Worm (Caenorhabditis elegans): Measurements from ENCODE around the gene K07E3.2.

DNA sequence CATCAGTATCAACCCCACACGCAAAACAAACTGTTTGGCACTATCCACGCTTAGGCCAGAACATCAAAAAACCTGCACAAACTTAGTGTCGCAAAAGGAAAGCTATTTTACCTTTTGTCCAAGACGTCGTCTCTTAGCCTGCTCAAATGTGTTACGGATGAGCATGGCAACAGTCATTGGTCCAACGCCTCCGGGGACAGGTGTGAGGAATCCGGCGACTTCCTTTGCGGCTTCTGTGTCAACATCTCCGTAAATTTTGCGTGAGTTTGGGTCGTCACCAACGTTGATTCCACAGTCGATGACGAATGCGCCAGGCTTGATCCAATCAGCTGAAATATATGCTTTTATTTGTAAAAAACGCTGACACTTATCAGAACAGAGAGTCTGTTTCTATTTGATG is 19.4 kb upstream of the K07E3.2 start:
- TF ChIP-seq nhr-77 (tag; optimal IDR thresholded peaks at IDR 0.05) (no peak), egl-27 (tag; optimal IDR thresholded peaks at IDR 0.05) (no peak), nhr-11 (tag; optimal IDR thresholded peaks at IDR 0.05) (no peak), mdl-1 (tag; optimal IDR thresholded peaks at IDR 0.05) (no peak), elt-2 (tag; optimal IDR thresholded peaks at IDR 0.05) (no peak), fos-1 (tag; optimal IDR thresholded peaks at IDR 0.05) (no peak), ceh-28 (tag; optimal IDR thresholded peaks at IDR 0.05) (no peak), ztf-11 (tag; optimal IDR thresholded peaks at IDR 0.05) (no peak), mml-1 (tag; optimal IDR thresholded peaks at IDR 0.05) (no peak), nhr-237 (tag; optimal IDR thresholded peaks at IDR 0.05) (no peak), elt-1 (tag; optimal IDR thresholded peaks at IDR 0.05) (no peak)
